Fruit fly (Drosophila melanogaster) whole organism, prepupa: ENCODE data around the gene CG31675.

Source experiments
- CG11762 ChIP-seq: fragments of 200-800 bp; sonication (Bioruptor generic); optimal IDR thresholded peaks from 3 replicates; lab custom pipeline; 2016; ENCODE audit warnings: missing biosample characterization, missing genetic modification characterization; ENCODE audit not compliant: insufficient read depth
- CG1621 ChIP-seq: fragments of 200-800 bp; sonication (Bioruptor generic); optimal IDR thresholded peaks from 3 replicates; lab custom pipeline; 2018; ENCODE audit warnings: missing biosample characterization, mild to moderate bottlenecking, missing genetic modification characterization
- CG16779 ChIP-seq: fragments of 200-800 bp; sonication (Bioruptor generic); optimal IDR thresholded peaks from 3 replicates; lab custom pipeline; 2017; ENCODE audit warnings: missing biosample characterization, mild to moderate bottlenecking, missing genetic modification characterization
- CG3919 ChIP-seq: fragments of 200-800 bp; sonication (Bioruptor generic); optimal IDR thresholded peaks from 3 replicates; lab custom pipeline; 2016; ENCODE audit warnings: missing biosample characterization, missing genetic modification characterization
- CG6792 ChIP-seq: fragments of 200-800 bp; sonication (Bioruptor generic); optimal IDR thresholded peaks from 3 replicates; lab custom pipeline; 2016; ENCODE audit warnings: missing biosample characterization, missing genetic modification characterization
- Hr4 ChIP-seq: fragments of 200-800 bp; sonication (Bioruptor generic); optimal IDR thresholded peaks from 3 replicates; lab custom pipeline; 2016; ENCODE audit warnings: missing biosample characterization, missing genetic modification characterization
- Sox14 ChIP-seq: fragments of 200-800 bp; sonication (Bioruptor generic); optimal IDR thresholded peaks from 3 replicates; lab custom pipeline; 2016; ENCODE audit warnings: missing biosample characterization, missing genetic modification characterization
- spab ChIP-seq: fragments of 200-800 bp; sonication (Bioruptor generic); optimal IDR thresholded peaks from 2 replicates; lab custom pipeline; 2017; ENCODE audit warnings: missing biosample characterization, mild to moderate bottlenecking, missing genetic modification characterization, missing genetic modification reagents

- peak; percentile 66 for TF ChIP-seq CG6792 (GFP tag; lab: Kevin White, UChicago)
- peak; percentile 64 for TF ChIP-seq CG3919 (GFP tag; lab: Kevin White, UChicago)
- peak; percentile 73 for TF ChIP-seq CG11762 (GFP tag; lab: Kevin White, UChicago)
- TF ChIP-seq Sox14 (GFP tag; lab: Kevin White, UChicago), result peak; percentile 70
- TF ChIP-seq CG16779 (tag; lab: Kevin White, UChicago), result peak; percentile 8
- peak; percentile 75 for TF ChIP-seq spab
- peak; percentile 53 for TF ChIP-seq Hr4 (GFP tag; lab: Kevin White, UChicago)
- peak; percentile 38 for TF ChIP-seq CG1621 (tag; lab: Kevin White, UChicago)
These were observed 45.3 kb downstream of the CG31675 start for dm6 chr2L:20912789-20913300.
